Fruit fly (Drosophila melanogaster): ENCODE measurements around the gene CadN.

Gene CadN

DNA sequence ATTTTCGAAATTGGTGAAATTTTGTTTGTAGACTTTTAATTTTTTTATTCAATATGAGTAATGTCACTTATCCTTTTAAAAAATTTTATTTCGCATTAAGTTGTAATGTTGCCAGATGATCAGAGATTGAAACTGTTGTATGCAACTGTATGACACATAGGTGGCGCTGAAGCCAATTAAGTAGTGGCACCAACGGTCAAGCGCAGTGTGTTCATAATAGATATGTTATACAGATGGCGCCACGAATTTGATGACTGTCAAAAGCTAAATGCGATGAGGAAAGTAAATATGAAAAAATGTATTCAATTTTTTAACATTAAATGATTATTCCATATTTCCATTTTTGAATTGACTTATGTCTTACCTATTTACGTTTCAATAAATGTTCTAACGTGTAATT is 6.5 kb upstream of the CadN start (continued):
- no peak for TF ChIP-seq slp2 (GFP tag; optimal IDR thresholded peaks at IDR 0.05)
- TF ChIP-seq CTCF (GFP tag; optimal IDR thresholded peaks at IDR 0.05) = peak; percentile 95
- TF ChIP-seq ken (GFP tag; IDR thresholded peaks at IDR 0.05) = no peak
- TF ChIP-seq chinmo (GFP tag; IDR thresholded peaks at IDR 0.05; ENCODE audit: partially characterized antibody) = no peak
- TF ChIP-seq Pdp1 (GFP tag; optimal IDR thresholded peaks at IDR 0.05) = no peak
- TF ChIP-seq br (optimal IDR thresholded peaks at IDR 0.05) = no peak
- no peak for TF ChIP-seq sug (tag; optimal IDR thresholded peaks at IDR 0.05)
- no peak for TF ChIP-seq CG10543 (GFP tag; optimal IDR thresholded peaks at IDR 0.05)
- no peak for TF ChIP-seq HLH4C (GFP tag; IDR thresholded peaks at IDR 0.05; ENCODE audit: partially characterized antibody)
- TF ChIP-seq gro (GFP tag; optimal IDR thresholded peaks at IDR 0.05) = peak; percentile 27
- TF ChIP-seq repo (GFP tag; optimal IDR thresholded peaks at IDR 0.05) = peak; percentile 4
- TF ChIP-seq Ravus (GFP tag; IDR thresholded peaks at IDR 0.05) = no peak
- TF ChIP-seq Aef1 (GFP tag; IDR thresholded peaks at IDR 0.05) = no peak
- no peak for TF ChIP-seq CG6765 (GFP tag; optimal IDR thresholded peaks at IDR 0.05)
- TF ChIP-seq salm (tag; optimal IDR thresholded peaks at IDR 0.05) = no peak
- peak; percentile 42 for TF ChIP-seq lmd (GFP tag; IDR thresholded peaks at IDR 0.05)
- no peak for TF ChIP-seq odd (GFP tag; optimal IDR thresholded peaks at IDR 0.05)
- TF ChIP-seq CG12391 (tag; optimal IDR thresholded peaks at IDR 0.05) = no peak
- no peak for TF ChIP-seq gfzf (GFP tag; optimal IDR thresholded peaks at IDR 0.05)
- no peak for TF ChIP-seq ci (GFP tag; IDR thresholded peaks at IDR 0.05)
- TF ChIP-seq CG6272 (GFP tag; IDR thresholded peaks at IDR 0.05) = no peak
- no peak; the same call in 1 of the 2 replicates for TF ChIP-seq CG14441 (GFP tag; IDR thresholded peaks at IDR 0.05)
- peak; percentile 55; the same call in 1 of the 3 replicates for TF ChIP-seq Opbp (GFP tag; IDR thresholded peaks at IDR 0.05; ENCODE audit: partially characterized antibody)
- no peak for TF ChIP-seq D19A (tag; optimal IDR thresholded peaks at IDR 0.05)
- no peak for TF ChIP-seq CG18764 (GFP tag; optimal IDR thresholded peaks at IDR 0.05)
- no peak for TF ChIP-seq eyg (GFP tag; optimal IDR thresholded peaks at IDR 0.05)
- TF ChIP-seq lbe (GFP tag; optimal IDR thresholded peaks at IDR 0.05) = no peak
- peak; percentile 10 for TF ChIP-seq Antp (GFP tag; optimal IDR thresholded peaks at IDR 0.05)
- no peak for TF ChIP-seq CG17612 (GFP tag; IDR thresholded peaks at IDR 0.05)
- no peak for TF ChIP-seq grau (tag; optimal IDR thresholded peaks at IDR 0.05)
- no peak for TF ChIP-seq CG3847 (GFP tag; IDR thresholded peaks at IDR 0.05)
- TF ChIP-seq MESR4 (GFP tag; optimal IDR thresholded peaks at IDR 0.05) = no peak
- no peak for TF ChIP-seq sisA (GFP tag; IDR thresholded peaks at IDR 0.05)
- TF ChIP-seq CG17385 (GFP tag; optimal IDR thresholded peaks at IDR 0.05) = no peak
- no peak for TF ChIP-seq run (tag; optimal IDR thresholded peaks at IDR 0.05)
- TF ChIP-seq CG30020 (tag; optimal IDR thresholded peaks at IDR 0.05) = no peak
- no peak for TF ChIP-seq CG2202 (tag; optimal IDR thresholded peaks at IDR 0.05)
- TF ChIP-seq Chrac-16 (GFP tag; optimal IDR thresholded peaks at IDR 0.05) = no peak
- no peak for TF ChIP-seq ro (GFP tag; IDR thresholded peaks at IDR 0.05)
- no peak for TF ChIP-seq CG16815 (GFP tag; optimal IDR thresholded peaks at IDR 0.05)
- TF ChIP-seq C15 (GFP tag; IDR thresholded peaks at IDR 0.05) = no peak
- no peak for TF ChIP-seq CG13894 (tag; optimal IDR thresholded peaks at IDR 0.05)
- TF ChIP-seq CG10209 (GFP tag; optimal IDR thresholded peaks at IDR 0.05) = no peak
- TF ChIP-seq CG7372 (GFP tag; IDR thresholded peaks at IDR 0.05) = no peak
- no peak for TF ChIP-seq en (GFP tag; optimal IDR thresholded peaks at IDR 0.05)
- TF ChIP-seq hkb (optimal IDR thresholded peaks at IDR 0.05) = no peak
- TF ChIP-seq hkb (GFP tag; IDR thresholded peaks at IDR 0.05) = no peak
- TF ChIP-seq CG18476 (GFP tag; optimal IDR thresholded peaks at IDR 0.05) = no peak
- no peak for TF ChIP-seq CG9609 (GFP tag; optimal IDR thresholded peaks at IDR 0.05)
- no peak for TF ChIP-seq B-H1 (GFP tag; IDR thresholded peaks at IDR 0.05)
- TF ChIP-seq CG12219 (GFP tag; optimal IDR thresholded peaks at IDR 0.05) = no peak
- TF ChIP-seq Dip3 (GFP tag; optimal IDR thresholded peaks at IDR 0.05) = no peak
- peak; percentile 97 for TF ChIP-seq CG18011 (GFP tag; optimal IDR thresholded peaks at IDR 0.05)
- peak; percentile 38; the same call in 1 of the 2 replicates for TF ChIP-seq Ptx1 (GFP tag; IDR thresholded peaks at IDR 0.05)
